Worm (Caenorhabditis elegans) whole organism, L4 larva: ENCODE data around the gene F59B10.3.

Experiments used
- F10B5.3 ChIP-seq: sonication (generic microtip); optimal IDR thresholded peaks from 2 replicates; lab custom pipeline; 2016; ENCODE audit warnings: mild to moderate bottlenecking, missing genetic modification characterization, missing compliant biosample characterization
- F26F4.8 ChIP-seq: fragments of 200-800 bp; sonication (Bioruptor generic); conservative IDR thresholded peaks from 2 replicates; pipeline ENCODE4 v1.3.6; 2022; ENCODE audit warnings: missing genetic modification characterization, missing compliant biosample characterization
- F44E2.7 ChIP-seq: fragments of 200-800 bp; sonication (Bioruptor generic); IDR thresholded peaks from 2 replicates; pipeline ENCODE4 v2.1.2; 2022; ENCODE audit warnings: missing genetic modification characterization, missing compliant biosample characterization
- R02D3.7 ChIP-seq: fragments of 150-350 bp; sonication (generic microtip); optimal IDR thresholded peaks from 3 replicates; lab custom pipeline; 2014; ENCODE audit warnings: missing biosample characterization, missing genetic modification characterization
- Y75B8A.6 ChIP-seq: fragments of 200-800 bp; sonication (Bioruptor generic); IDR thresholded peaks from 2 replicates; pipeline ENCODE4 v1.3.6; 2022; ENCODE audit warnings: missing genetic modification reagents, missing genetic modification characterization, missing compliant biosample characterization
- attf-4 ChIP-seq: sonication (generic microtip); optimal IDR thresholded peaks from 3 replicates; lab custom pipeline; 2017; ENCODE audit warnings: missing biosample characterization, missing genetic modification characterization
- ceh-28 ChIP-seq: fragments of 150-350 bp; optimal IDR thresholded peaks from 2 replicates; lab custom pipeline; 2014; ENCODE audit warnings: missing biosample characterization, missing genetic modification reagents, missing genetic modification characterization
- ceh-32 ChIP-seq: sonication (generic microtip); optimal IDR thresholded peaks from 2 replicates; lab custom pipeline; 2016; ENCODE audit warnings: mild to moderate bottlenecking, missing genetic modification characterization, missing compliant biosample characterization; ENCODE audit not compliant: poor library complexity
- ceh-62 ChIP-seq: sonication (generic microtip); optimal IDR thresholded peaks from 2 replicates; lab custom pipeline; 2017; ENCODE audit warnings: missing biosample characterization, missing genetic modification characterization
- ces-1 ChIP-seq: fragments of 150-350 bp; sonication (generic microtip); optimal IDR thresholded peaks from 4 replicates; lab custom pipeline; 2014; ENCODE audit warnings: missing biosample characterization, missing genetic modification reagents, missing genetic modification characterization
- daf-12 ChIP-seq: fragments of 150-350 bp; optimal IDR thresholded peaks from 2 replicates; lab custom pipeline; 2014; ENCODE audit warnings: missing biosample characterization, missing genetic modification reagents, missing genetic modification characterization
- daf-19 ChIP-seq: fragments of 200-800 bp; sonication (Bioruptor generic); conservative IDR thresholded peaks from 2 replicates; pipeline ENCODE4 v1.3.6; 2022; ENCODE audit warnings: missing genetic modification characterization, missing compliant biosample characterization
- dmd-8 ChIP-seq: fragments of 200-800 bp; sonication (Bioruptor generic); IDR thresholded peaks from 2 replicates; pipeline ENCODE4 v1.3.6; 2022; ENCODE audit warnings: missing genetic modification characterization, missing compliant biosample characterization
- egl-43 ChIP-seq: fragments of 200-800 bp; sonication (Bioruptor generic); IDR thresholded peaks from 2 replicates; pipeline ENCODE4 v1.3.6; 2022; ENCODE audit warnings: missing genetic modification reagents, missing genetic modification characterization, missing compliant biosample characterization
- fos-1 ChIP-seq: fragments of 150-350 bp; optimal IDR thresholded peaks from 2 replicates; lab custom pipeline; 2014; ENCODE audit warnings: missing biosample characterization, missing genetic modification characterization
- gei-8 ChIP-seq: fragments of 200-800 bp; sonication (Bioruptor generic); optimal IDR thresholded peaks from 2 replicates; lab custom pipeline; 2018; ENCODE audit warnings: mild to moderate bottlenecking, missing genetic modification characterization, missing compliant biosample characterization
- hif-1 ChIP-seq, 2 experiments: sonication (generic microtip); optimal IDR thresholded peaks; 2 replicates each; lab custom pipeline; 2016 to 2017; ENCODE audit warnings: missing compliant biosample characterization in 2 of 2, missing genetic modification characterization in 2 of 2, missing genetic modification reagents in 2 of 2, missing genotype in 2 of 2, mild to moderate bottlenecking in 1 of 2
- hlh-11 ChIP-seq: fragments of 200-800 bp; sonication (Bioruptor generic); optimal IDR thresholded peaks from 2 replicates; lab custom pipeline; 2018; ENCODE audit warnings: mild to moderate bottlenecking, missing genetic modification characterization, missing compliant biosample characterization
- hmg-1.1 ChIP-seq: fragments of 200-800 bp; sonication (Bioruptor generic); IDR thresholded peaks from 2 replicates; pipeline ENCODE4 v1.3.6; 2022; ENCODE audit warnings: missing genetic modification reagents, missing genetic modification characterization, missing compliant biosample characterization
- lim-7 ChIP-seq: fragments of 200-800 bp; sonication (Bioruptor generic); IDR thresholded peaks from 2 replicates; pipeline ENCODE4 v1.3.6; 2022; ENCODE audit warnings: missing genetic modification characterization, missing compliant biosample characterization
- lin-1 ChIP-seq: fragments of 200-800 bp; sonication (Bioruptor generic); IDR thresholded peaks from 2 replicates; pipeline ENCODE4 v1.3.6; 2022; ENCODE audit warnings: missing genetic modification reagents, missing genetic modification characterization, missing compliant biosample characterization
- lin-13 ChIP-seq: fragments of 150-350 bp; optimal IDR thresholded peaks from 2 replicates; lab custom pipeline; 2014; ENCODE audit warnings: missing biosample characterization, missing genetic modification reagents, missing genetic modification characterization
- lin-15B ChIP-seq: fragments of 150-350 bp; sonication (generic microtip); optimal IDR thresholded peaks from 3 replicates; lab custom pipeline; 2014; ENCODE audit warnings: missing biosample characterization, missing genetic modification characterization
- lin-29 ChIP-seq: fragments of 200-800 bp; sonication (Bioruptor generic); IDR thresholded peaks from 2 replicates; pipeline ENCODE4 v1.3.6; 2022; ENCODE audit warnings: missing genetic modification reagents, missing genetic modification characterization, missing compliant biosample characterization
- lir-3 ChIP-seq: sonication (generic microtip); optimal IDR thresholded peaks from 2 replicates; lab custom pipeline; 2016; ENCODE audit warnings: mild to moderate bottlenecking, missing genetic modification characterization, missing compliant biosample characterization
- madf-5 ChIP-seq, 2 experiments: fragments of 200-800 bp; sonication (Bioruptor generic); IDR thresholded peaks; 2 replicates each; pipeline ENCODE4 v1.3.6; 2022; ENCODE audit warnings: missing compliant biosample characterization in 2 of 2, missing genetic modification characterization in 2 of 2
- mdl-1 ChIP-seq, 2 experiments: fragments of 150-350 bp in 1 of 2; sonication (generic microtip) in 1 of 2; optimal IDR thresholded peaks; 2 replicates each; lab custom pipeline; 2014 to 2017; ENCODE audit warnings: missing biosample characterization in 2 of 2, missing genetic modification characterization in 2 of 2
- mep-1 ChIP-seq: fragments of 150-350 bp; sonication (generic microtip); optimal IDR thresholded peaks from 3 replicates; lab custom pipeline; 2014; ENCODE audit warnings: missing biosample characterization, missing genetic modification characterization
- pha-4 ChIP-seq, 2 experiments: fragments of 150-350 bp in 1 of 2; fragments of 200-800 bp in 1 of 2; sonication (Bioruptor generic) in 1 of 2; IDR thresholded peaks in 1 of 2; optimal IDR thresholded peaks in 1 of 2; 2 replicates each; pipeline versions ENCODE4 v1.3.6 to Lab custom; 2014 to 2022; ENCODE audit warnings: missing genetic modification characterization in 2 of 2, missing genetic modification reagents in 2 of 2, missing biosample characterization in 1 of 2, missing compliant biosample characterization in 1 of 2
- rbr-2 ChIP-seq: sonication (generic microtip); optimal IDR thresholded peaks from 2 replicates; lab custom pipeline; 2016; ENCODE audit warnings: missing genotype, missing genetic modification characterization, missing compliant biosample characterization
- saeg-2 ChIP-seq: fragments of 200-800 bp; sonication (Bioruptor generic); IDR thresholded peaks from 2 replicates; pipeline ENCODE4 v1.3.6; 2022; ENCODE audit warnings: missing genetic modification reagents, missing genetic modification characterization, missing compliant biosample characterization
- sdz-12 ChIP-seq: fragments of 200-800 bp; sonication (Bioruptor generic); optimal IDR thresholded peaks from 2 replicates; lab custom pipeline; 2018; ENCODE audit warnings: mild to moderate bottlenecking, missing genetic modification characterization, missing compliant biosample characterization
- set-16 ChIP-seq: fragments of 200-800 bp; sonication (Bioruptor generic); IDR thresholded peaks from 2 replicates; pipeline ENCODE4 v1.3.6; 2022; ENCODE audit warnings: missing genetic modification reagents, missing genetic modification characterization, missing compliant biosample characterization
- skn-1 ChIP-seq: fragments of 150-350 bp; optimal IDR thresholded peaks from 2 replicates; lab custom pipeline; 2014; ENCODE audit warnings: missing biosample characterization, missing genetic modification characterization
- snpc-1.2 ChIP-seq: fragments of 200-800 bp; sonication (Bioruptor generic); IDR thresholded peaks from 2 replicates; pipeline ENCODE4 v1.3.6; 2022; ENCODE audit warnings: missing genetic modification reagents, missing genetic modification characterization, missing compliant biosample characterization
- tag-97 ChIP-seq: fragments of 200-800 bp; sonication (Bioruptor generic); IDR thresholded peaks from 2 replicates; pipeline ENCODE4 v1.3.6; 2022; ENCODE audit warnings: missing genetic modification characterization, missing compliant biosample characterization
- tra-1 ChIP-seq: fragments of 200-800 bp; sonication (Bioruptor generic); IDR thresholded peaks from 2 replicates; pipeline ENCODE4 v1.3.6; 2022; ENCODE audit warnings: missing genetic modification reagents, missing genetic modification characterization, missing compliant biosample characterization
- unc-130 ChIP-seq: sonication (generic microtip); optimal IDR thresholded peaks from 2 replicates; lab custom pipeline; 2016; ENCODE audit warnings: missing genetic modification reagents, missing genetic modification characterization, missing compliant biosample characterization
- vab-7 ChIP-seq: fragments of 200-800 bp; sonication (Bioruptor generic); IDR thresholded peaks from 2 replicates; pipeline ENCODE4 v1.3.6; 2022; ENCODE audit warnings: missing genetic modification reagents, missing genetic modification characterization, missing compliant biosample characterization
- zfp-2 ChIP-seq: sonication (generic microtip); optimal IDR thresholded peaks from 2 replicates; lab custom pipeline; 2016; ENCODE audit warnings: mild to moderate bottlenecking, missing genetic modification characterization, missing compliant biosample characterization
- zfp-3 ChIP-seq: fragments of 200-800 bp; sonication (Bioruptor generic); conservative IDR thresholded peaks from 2 replicates; pipeline ENCODE4 v1.3.6; 2022; ENCODE audit warnings: missing genetic modification reagents, missing genetic modification characterization, missing compliant biosample characterization
- zip-11 ChIP-seq: fragments of 200-800 bp; sonication (Bioruptor generic); IDR thresholded peaks from 2 replicates; pipeline ENCODE4 v1.3.6; 2022; ENCODE audit warnings: missing genetic modification characterization, missing compliant biosample characterization
- zip-2 ChIP-seq: fragments of 150-350 bp; optimal IDR thresholded peaks from 2 replicates; lab custom pipeline; 2014; ENCODE audit warnings: missing biosample characterization, missing genetic modification characterization
- ztf-11 ChIP-seq: fragments of 150-350 bp; optimal IDR thresholded peaks from 2 replicates; lab custom pipeline; 2014; ENCODE audit warnings: missing biosample characterization, missing genetic modification characterization

F59B10.3 gene

DNA sequence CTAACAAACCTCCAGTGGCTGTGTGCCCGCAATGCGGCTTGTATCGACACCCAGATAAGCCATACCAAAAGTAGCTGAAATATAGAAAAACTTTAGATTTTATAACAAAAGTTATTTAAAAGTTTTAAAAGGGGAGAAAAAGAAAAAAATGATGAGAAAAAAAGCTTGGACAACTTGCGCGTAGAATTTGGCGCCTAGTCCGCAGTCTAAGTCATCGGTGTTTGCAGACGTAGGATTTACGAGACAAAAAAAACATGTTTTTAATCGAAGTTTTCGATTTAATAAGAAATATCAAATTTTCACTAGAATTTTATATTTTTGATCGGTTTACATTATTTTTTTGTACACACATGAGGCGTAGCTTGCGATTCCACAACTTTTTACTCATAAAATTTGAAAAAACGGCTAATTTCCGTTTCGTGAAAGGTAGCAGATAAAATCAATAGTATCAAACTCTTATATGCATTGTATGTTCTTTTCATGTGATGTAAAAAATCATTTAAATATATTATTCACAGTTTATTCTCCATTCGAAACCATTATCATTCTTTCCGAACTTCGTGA, 31.7 kb downstream of the F59B10.3 start, which contains the start of gene pro-1 (continued):
- no peak for TF ChIP-seq ztf-11 (tag; lab: Kevin White, UChicago)
- no peak for TF ChIP-seq F10B5.3 (tag; lab: Kevin White, UChicago)
- TF ChIP-seq zfp-3 (GFP tag; lab: Robert Waterston, UW) = peak; percentile 94
- no peak for TF ChIP-seq zfp-2
- peak in 1 of 2 experiments; percentile 84 for TF ChIP-seq hif-1 (tag; optimal IDR thresholded peaks at IDR 0.05; lab: Kevin White, UChicago)
- TF ChIP-seq daf-19 (GFP tag; lab: Robert Waterston, UW) = peak; percentile 78
- no peak for TF ChIP-seq lin-15B (tag; lab: Kevin White, UChicago)
- TF ChIP-seq mep-1 = peak; percentile 98
- TF ChIP-seq lin-13 (GFP tag; lab: Kevin White, UChicago) = peak; percentile 6
- TF ChIP-seq zip-11 = peak; percentile 35; the same call in 1 of the 2 replicates
- TF ChIP-seq egl-43 (GFP tag; lab: Robert Waterston, UW) = peak; percentile 92
- TF ChIP-seq attf-4 (tag; lab: Kevin White, UChicago) = no peak

DNA sequence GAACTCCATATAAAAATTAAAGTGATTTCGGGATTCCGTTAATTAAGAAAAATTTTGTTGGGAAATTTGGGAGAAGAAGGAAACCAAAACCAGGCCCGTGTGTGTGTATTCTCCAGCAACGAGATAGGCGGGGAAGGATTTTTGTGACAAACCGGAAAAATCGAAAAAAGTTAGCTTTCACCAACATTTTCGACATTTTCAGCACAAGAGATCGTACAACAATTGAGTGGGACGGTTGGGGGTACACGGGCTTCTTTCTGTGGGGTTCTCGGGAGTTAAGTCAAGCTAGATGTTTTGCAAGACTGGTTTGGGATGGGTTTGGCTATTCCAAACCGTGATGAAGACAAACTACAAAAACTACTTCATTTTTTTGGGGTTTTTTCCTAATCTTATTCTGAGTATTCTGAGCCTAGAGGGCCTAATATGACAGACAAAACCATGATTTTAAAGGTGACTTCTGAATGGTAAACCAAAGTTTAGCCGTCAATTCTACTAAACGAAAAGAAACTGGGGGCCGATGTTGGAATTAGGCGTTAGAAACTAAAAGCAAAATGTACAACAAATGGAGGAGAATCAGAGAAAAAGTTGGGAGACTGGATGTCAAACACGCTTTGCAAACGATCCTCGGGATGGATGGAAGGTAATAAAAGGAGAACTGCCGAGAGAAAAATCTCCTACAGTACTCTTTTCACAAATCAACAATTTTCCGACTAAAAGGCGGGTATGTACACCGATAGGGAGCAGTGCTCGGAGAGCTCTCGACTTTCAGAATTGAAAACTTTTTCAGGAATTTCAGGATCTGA, 32.5 kb downstream of the F59B10.3 start:
- peak; percentile 70; the same call in 1 of the 2 replicates for TF ChIP-seq daf-19 (GFP tag; lab: Robert Waterston, UW)
- 0 out of 2 replicates have a peak, but pooled peaks have one; percentile 9 for TF ChIP-seq vab-7
- no peak for TF ChIP-seq ceh-32 (tag; lab: Kevin White, UChicago)
- no peak for TF ChIP-seq rbr-2
- TF ChIP-seq ztf-11 (tag; lab: Kevin White, UChicago) = no peak
- TF ChIP-seq gei-8 (GFP tag; lab: Kevin White, UChicago) = peak; percentile 1
- no peak; the same call in none of the 2 replicates for TF ChIP-seq pha-4 (GFP tag; IDR thresholded peaks at IDR 0.05; lab: Robert Waterston, UW)
- TF ChIP-seq pha-4 (tag; optimal IDR thresholded peaks at IDR 0.05; lab: Kevin White, UChicago) = no peak
- TF ChIP-seq snpc-1.2 (GFP tag; lab: Robert Waterston, UW) = peak; percentile 70
- no peak; the same call in 1 of the 2 replicates for TF ChIP-seq zip-11
- 0 out of 2 replicates have a peak, but pooled peaks have one; percentile 6 for TF ChIP-seq F26F4.8 (GFP tag; lab: Robert Waterston, UW)
- TF ChIP-seq hlh-11 = no peak
- TF ChIP-seq F44E2.7 (GFP tag; lab: Robert Waterston, UW) = no peak
- peak in 1 of 2 experiments; percentile 7 for TF ChIP-seq mdl-1 (tag; optimal IDR thresholded peaks at IDR 0.05; lab: Kevin White, UChicago)
- TF ChIP-seq lir-3 (tag; lab: Kevin White, UChicago) = no peak
- no peak for TF ChIP-seq daf-12 (tag; lab: Kevin White, UChicago)
- no peak for TF ChIP-seq ceh-62
- peak; percentile 87 for TF ChIP-seq egl-43 (GFP tag; lab: Robert Waterston, UW)
- peak; percentile 62; the same call in 1 of the 2 replicates for TF ChIP-seq lim-7
- TF ChIP-seq tra-1 (GFP tag; lab: Robert Waterston, UW) = peak; percentile 39; the same call in 1 of the 2 replicates
- TF ChIP-seq saeg-2 (GFP tag; lab: Robert Waterston, UW) = peak; percentile 42; the same call in 1 of the 2 replicates
- TF ChIP-seq R02D3.7 (tag; lab: Kevin White, UChicago) = no peak
- TF ChIP-seq unc-130 (GFP tag; lab: Kevin White, UChicago) = no peak
- TF ChIP-seq ceh-28 = no peak
- TF ChIP-seq lin-29 (GFP tag; lab: Robert Waterston, UW) = peak; percentile 52
- TF ChIP-seq ces-1 (GFP tag; lab: Kevin White, UChicago) = no peak
- TF ChIP-seq tag-97 (GFP tag; lab: Robert Waterston, UW) = peak; percentile 11; the same call in 1 of the 2 replicates
- no peak; the same call in 1 of the 2 replicates for TF ChIP-seq Y75B8A.6
- no peak for TF ChIP-seq fos-1 (tag; lab: Kevin White, UChicago)
- peak; percentile 3 to 47; a peak in 2 of 4 replicates for TF ChIP-seq madf-5 (GFP tag; IDR thresholded peaks at IDR 0.05; lab: Robert Waterston, UW)
- no peak for TF ChIP-seq skn-1 (tag; lab: Kevin White, UChicago)
- no peak; the same call in 1 of the 2 replicates for TF ChIP-seq hmg-1.1 (GFP tag; lab: Robert Waterston, UW)
- TF ChIP-seq zip-2 (tag; lab: Kevin White, UChicago) = no peak
- TF ChIP-seq dmd-8 (GFP tag; lab: Robert Waterston, UW) = 0 out of 2 replicates have a peak, but pooled peaks have one; percentile 61
- no peak for TF ChIP-seq set-16 (GFP tag; lab: Robert Waterston, UW)
- TF ChIP-seq lin-1 (GFP tag; lab: Robert Waterston, UW) = no peak; the same call in none of the 2 replicates
- peak; percentile 38 for TF ChIP-seq sdz-12 (GFP tag; lab: Kevin White, UChicago)
- no peak for TF ChIP-seq F10B5.3 (tag; lab: Kevin White, UChicago)
